Fruit fly (Drosophila melanogaster) whole organism, embryonic: ENCODE results near the gene eIF1.

Source experiments
- Atf3 ChIP-seq: fragments of 200-800 bp; sonication (Bioruptor generic); optimal IDR thresholded peaks from 3 replicates; lab custom pipeline; 2016; ENCODE audit warnings: missing biosample characterization, missing genetic modification characterization
- CG11398 ChIP-seq: fragments of 200-800 bp; sonication (Bioruptor generic); optimal IDR thresholded peaks from 2 replicates; lab custom pipeline; 2016; ENCODE audit warnings: missing biosample characterization, missing genetic modification characterization
- CG12219 ChIP-seq: fragments of 200-800 bp; sonication (Bioruptor generic); optimal IDR thresholded peaks from 3 replicates; lab custom pipeline; 2018; ENCODE audit warnings: missing biosample characterization, mild to moderate bottlenecking, missing genetic modification characterization
- CG15269 ChIP-seq: fragments of 200-800 bp; sonication (Bioruptor generic); optimal IDR thresholded peaks from 2 replicates; lab custom pipeline; 2018; ENCODE audit warnings: missing biosample characterization, mild to moderate bottlenecking, missing genetic modification characterization, moderate library complexity
- CG15514 ChIP-seq: fragments of 200-800 bp; sonication (Bioruptor generic); optimal IDR thresholded peaks from 3 replicates; lab custom pipeline; 2017; ENCODE audit warnings: missing biosample characterization, missing genetic modification characterization, mild to moderate bottlenecking, moderate library complexity, missing genetic modification reagents
- CG15696 ChIP-seq: fragments of 200-800 bp; sonication (Bioruptor generic); optimal IDR thresholded peaks from 2 replicates; lab custom pipeline; 2019; ENCODE audit warnings: missing biosample characterization, mild to moderate bottlenecking, missing genetic modification characterization, moderate library complexity
- CG1647 ChIP-seq: fragments of 200-800 bp; sonication (Bioruptor generic); optimal IDR thresholded peaks from 3 replicates; lab custom pipeline; 2016; ENCODE audit warnings: missing biosample characterization, missing genetic modification characterization
- CG16813 ChIP-seq: fragments of 200-800 bp; sonication (Bioruptor generic); IDR thresholded peaks from 3 replicates; pipeline ENCODE4 v1.3.6; 2022; ENCODE audit warnings: missing biosample characterization, missing genetic modification characterization; ENCODE audit not compliant: partially characterized antibody
- CG16863 ChIP-seq: fragments of 200-800 bp; sonication (Bioruptor generic); optimal IDR thresholded peaks from 3 replicates; lab custom pipeline; 2016; ENCODE audit warnings: missing biosample characterization, missing genetic modification characterization
- CG17912 ChIP-seq: fragments of 200-800 bp; sonication (Bioruptor generic); optimal IDR thresholded peaks from 2 replicates; lab custom pipeline; 2018; ENCODE audit warnings: missing biosample characterization, mild to moderate bottlenecking, missing genetic modification characterization
- CG18764 ChIP-seq: fragments of 200-800 bp; sonication (Bioruptor generic); optimal IDR thresholded peaks from 3 replicates; lab custom pipeline; 2016; ENCODE audit warnings: missing biosample characterization, missing genetic modification characterization
- CG2875 ChIP-seq: fragments of 200-800 bp; sonication (Bioruptor generic); optimal IDR thresholded peaks from 2 replicates; lab custom pipeline; 2017; ENCODE audit warnings: missing biosample characterization, mild to moderate bottlenecking, missing genetic modification characterization, missing genetic modification reagents
- CG30403 ChIP-seq: fragments of 200-800 bp; sonication (Bioruptor generic); optimal IDR thresholded peaks from 3 replicates; lab custom pipeline; 2016; ENCODE audit warnings: missing biosample characterization, missing genetic modification characterization
- CG3726 ChIP-seq: fragments of 200-800 bp; sonication (Bioruptor generic); IDR thresholded peaks from 3 replicates; pipeline ENCODE4, ENCODE4 v1.3.6; 2022; ENCODE audit warnings: missing biosample characterization, missing genetic modification characterization
- CG7987 ChIP-seq: fragments of 200-800 bp; sonication (Bioruptor generic); optimal IDR thresholded peaks from 2 replicates; lab custom pipeline; 2018; ENCODE audit warnings: missing biosample characterization, mild to moderate bottlenecking, missing genetic modification characterization, moderate library complexity
- CG8944 ChIP-seq: fragments of 200-800 bp; sonication (Bioruptor generic); optimal IDR thresholded peaks from 3 replicates; lab custom pipeline; 2016; ENCODE audit warnings: missing biosample characterization, missing genetic modification characterization
- CG9609 ChIP-seq: fragments of 200-800 bp; sonication (Bioruptor generic); optimal IDR thresholded peaks from 3 replicates; lab custom pipeline; 2016; ENCODE audit warnings: missing biosample characterization, missing genetic modification characterization
- CG9797 ChIP-seq: fragments of 200-800 bp; sonication (Bioruptor generic); optimal IDR thresholded peaks from 3 replicates; lab custom pipeline; 2018; ENCODE audit warnings: missing biosample characterization, mild to moderate bottlenecking, missing genetic modification characterization
- CHES-1-like ChIP-seq: fragments of 200-800 bp; sonication (Bioruptor generic); optimal IDR thresholded peaks from 2 replicates; lab custom pipeline; 2016; ENCODE audit warnings: missing biosample characterization, missing genetic modification characterization
- Camta ChIP-seq: fragments of 200-800 bp; sonication (Bioruptor generic); optimal IDR thresholded peaks from 2 replicates; lab custom pipeline; 2016; ENCODE audit warnings: missing biosample characterization, missing genetic modification characterization
- Chrac-16 ChIP-seq: fragments of 200-800 bp; sonication (Bioruptor generic); optimal IDR thresholded peaks from 3 replicates; lab custom pipeline; 2016; ENCODE audit warnings: missing biosample characterization, missing genetic modification characterization
- CoRest ChIP-seq: fragments of 200-800 bp; sonication (Bioruptor generic); optimal IDR thresholded peaks from 3 replicates; lab custom pipeline; 2018; ENCODE audit warnings: missing biosample characterization, mild to moderate bottlenecking, missing genetic modification characterization, moderate library complexity
- D19B ChIP-seq: fragments of 200-800 bp; sonication (Bioruptor generic); optimal IDR thresholded peaks from 2 replicates; lab custom pipeline; 2017; ENCODE audit warnings: missing biosample characterization, mild to moderate bottlenecking, missing genetic modification characterization
- Dip3 ChIP-seq: fragments of 200-800 bp; sonication (Bioruptor generic); optimal IDR thresholded peaks from 3 replicates; lab custom pipeline; 2016; ENCODE audit warnings: missing biosample characterization, missing genetic modification characterization
- E2f1 ChIP-seq: fragments of 200-800 bp; sonication (Bioruptor generic); IDR thresholded peaks from 2 replicates; pipeline ENCODE4 v1.3.6; 2022; ENCODE audit warnings: missing biosample characterization, missing genetic modification characterization
- Elba2 ChIP-seq: fragments of 200-800 bp; sonication (Bioruptor generic); optimal IDR thresholded peaks from 3 replicates; lab custom pipeline; 2016; ENCODE audit warnings: missing biosample characterization, missing genetic modification characterization
- Gsc ChIP-seq: fragments of 200-800 bp; sonication (Bioruptor generic); IDR thresholded peaks from 2 replicates; pipeline ENCODE4 v1.3.6; 2022; ENCODE audit warnings: missing biosample characterization, missing genetic modification characterization
- NFAT ChIP-seq: fragments of 200-800 bp; sonication (Bioruptor generic); IDR thresholded peaks from 2 replicates; pipeline ENCODE4 v1.3.6; 2022; ENCODE audit warnings: missing biosample characterization, missing genetic modification characterization
- NfI ChIP-seq: fragments of 200-800 bp; sonication (Bioruptor generic); optimal IDR thresholded peaks from 3 replicates; lab custom pipeline; 2018; ENCODE audit warnings: missing biosample characterization, mild to moderate bottlenecking, missing genetic modification characterization, moderate library complexity
- Opbp ChIP-seq: fragments of 200-800 bp; sonication (Bioruptor generic); IDR thresholded peaks from 3 replicates; pipeline ENCODE4 v1.3.6; 2022; ENCODE audit warnings: missing biosample characterization, missing genetic modification characterization; ENCODE audit not compliant: partially characterized antibody
- Poxn ChIP-seq: fragments of 200-800 bp; sonication (Bioruptor generic); IDR thresholded peaks from 2 replicates; pipeline ENCODE4 v1.3.6; 2022; ENCODE audit warnings: missing biosample characterization, missing genetic modification characterization
- Ravus ChIP-seq: fragments of 200-800 bp; sonication (Bioruptor generic); IDR thresholded peaks from 2 replicates; pipeline ENCODE4 v1.3.6; 2022; ENCODE audit warnings: missing biosample characterization, missing genetic modification characterization
- Vsx1 ChIP-seq: fragments of 200-800 bp; sonication (Bioruptor generic); optimal IDR thresholded peaks from 2 replicates; lab custom pipeline; 2017; ENCODE audit warnings: missing biosample characterization, mild to moderate bottlenecking, missing genetic modification characterization, missing genetic modification reagents
- ab ChIP-seq: fragments of 200-800 bp; sonication (Bioruptor generic); optimal IDR thresholded peaks from 2 replicates; lab custom pipeline; 2016; ENCODE audit warnings: missing biosample characterization, missing genetic modification characterization
- abd-A ChIP-seq: fragments of 200-800 bp; sonication (Bioruptor generic); optimal IDR thresholded peaks from 3 replicates; lab custom pipeline; 2019; ENCODE audit warnings: missing biosample characterization, mild to moderate bottlenecking, missing genetic modification characterization, moderate library complexity
- al ChIP-seq: fragments of 200-800 bp; sonication (Bioruptor generic); IDR thresholded peaks from 2 replicates; pipeline ENCODE4 v1.3.6; 2022; ENCODE audit warnings: missing biosample characterization, missing genetic modification characterization
- ato ChIP-seq: fragments of 200-800 bp; sonication (Bioruptor generic); IDR thresholded peaks from 2 replicates; pipeline ENCODE4 v1.3.6; 2022; ENCODE audit warnings: missing biosample characterization, missing genetic modification characterization; ENCODE audit not compliant: partially characterized antibody
- crc ChIP-seq: fragments of 200-800 bp; sonication (Bioruptor generic); optimal IDR thresholded peaks from 2 replicates; lab custom pipeline; 2016; ENCODE audit warnings: missing biosample characterization, missing genetic modification characterization
- hbn ChIP-seq: fragments of 200-800 bp; sonication (Bioruptor generic); IDR thresholded peaks from 2 replicates; pipeline ENCODE4 v1.3.6; 2022; ENCODE audit warnings: missing biosample characterization, missing genetic modification characterization; ENCODE audit not compliant: partially characterized antibody
- her ChIP-seq: fragments of 200-800 bp; sonication (Bioruptor generic); optimal IDR thresholded peaks from 2 replicates; lab custom pipeline; 2016; ENCODE audit warnings: missing biosample characterization, missing genetic modification characterization
- jing ChIP-seq: fragments of 200-800 bp; sonication (Bioruptor generic); optimal IDR thresholded peaks from 2 replicates; lab custom pipeline; 2018; ENCODE audit warnings: missing biosample characterization, mild to moderate bottlenecking, missing genetic modification characterization
- kah ChIP-seq: fragments of 200-800 bp; sonication (Bioruptor generic); optimal IDR thresholded peaks from 2 replicates; lab custom pipeline; 2018; ENCODE audit warnings: missing biosample characterization, mild to moderate bottlenecking, missing genetic modification characterization
- rib ChIP-seq: fragments of 200-800 bp; sonication (Bioruptor generic); IDR thresholded peaks from 2 replicates; pipeline ENCODE4 v1.3.6; 2022; ENCODE audit warnings: missing biosample characterization, missing genetic modification characterization
- seq ChIP-seq: fragments of 200-800 bp; sonication (Bioruptor generic); IDR thresholded peaks from 2 replicates; pipeline ENCODE4 v1.3.6; 2022; ENCODE audit warnings: missing biosample characterization, missing genetic modification characterization
- shn ChIP-seq: fragments of 200-800 bp; sonication (Bioruptor generic); optimal IDR thresholded peaks from 3 replicates; lab custom pipeline; 2016; ENCODE audit warnings: missing biosample characterization, missing genetic modification characterization
- sim ChIP-seq: fragments of 200-800 bp; sonication (Bioruptor generic); IDR thresholded peaks from 2 replicates; pipeline ENCODE4 v1.3.6; 2022; ENCODE audit warnings: missing biosample characterization, missing genetic modification characterization
- sima ChIP-seq: fragments of 200-800 bp; sonication (Bioruptor generic); optimal IDR thresholded peaks from 2 replicates; lab custom pipeline; 2016; ENCODE audit warnings: missing biosample characterization, missing genetic modification characterization
- tap ChIP-seq: fragments of 200-800 bp; optimal IDR thresholded peaks from 3 replicates; lab custom pipeline; 2019; ENCODE audit warnings: missing biosample characterization, mild to moderate bottlenecking, missing genetic modification characterization, moderate library complexity
- vvl ChIP-seq: fragments of 200-800 bp; sonication (Bioruptor generic); IDR thresholded peaks from 2 replicates; pipeline ENCODE4 v1.3.6; 2022; ENCODE audit warnings: missing biosample characterization, missing genetic modification characterization

The eIF1 gene

DNA sequence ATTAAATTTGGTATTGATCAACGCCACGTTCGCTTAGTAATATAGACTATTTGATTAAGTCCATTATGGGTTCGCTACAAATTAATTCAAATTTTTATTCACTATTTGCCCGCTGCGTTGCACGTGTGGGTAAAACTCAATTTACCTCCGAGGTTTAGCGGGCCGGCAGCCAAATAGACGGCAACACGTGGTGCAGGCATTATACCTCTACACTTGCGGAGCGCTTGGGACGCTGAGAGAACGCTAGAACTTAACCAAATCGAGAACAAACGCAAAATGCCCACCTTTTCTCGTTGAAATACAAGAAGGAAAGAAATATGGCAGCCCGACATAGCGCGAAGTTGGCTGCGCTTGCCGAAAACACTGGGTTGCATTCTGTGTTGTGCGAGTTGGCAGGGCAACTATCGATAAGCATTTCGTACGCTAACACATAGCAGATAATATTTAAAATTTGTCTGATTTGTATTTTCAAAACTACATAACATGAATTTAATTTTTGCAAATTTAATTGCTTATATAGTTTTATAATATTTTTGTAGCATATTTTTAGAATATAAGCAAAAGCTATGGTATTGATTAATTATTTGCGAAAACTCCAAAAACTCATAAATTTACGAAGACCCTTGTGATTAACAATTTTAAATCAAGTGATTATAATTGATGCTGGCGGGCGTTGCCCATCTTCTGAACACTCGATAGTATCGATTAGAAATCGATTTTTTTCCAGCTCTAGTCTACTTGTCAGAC, at the start of gene eIF1, which contains the start of gene RpL28 (continued):
- peak; percentile 64 for TF ChIP-seq hbn (GFP tag; lab: Robert Waterston, UW)
- peak; percentile 88 for TF ChIP-seq CG18764 (GFP tag; lab: Kevin White, UChicago)
- peak; percentile 92 for TF ChIP-seq shn (GFP tag; lab: Kevin White, UChicago)
- peak; percentile 56 for TF ChIP-seq CG15269 (tag; lab: Kevin White, UChicago)
- peak; percentile 33 for TF ChIP-seq tap (tag; lab: Kevin White, UChicago)
- TF ChIP-seq CG30403 (GFP tag; lab: Kevin White, UChicago): peak; percentile 92
- no peak for TF ChIP-seq jing (GFP tag; lab: Kevin White, UChicago)
- peak; percentile 46 for TF ChIP-seq sima (GFP tag; lab: Kevin White, UChicago)
- TF ChIP-seq CG9797: peak; percentile 71
- TF ChIP-seq ab (GFP tag; lab: Kevin White, UChicago): peak; percentile 69
- TF ChIP-seq CG3726 (GFP tag; lab: Robert Waterston, UW): peak; percentile 83; the same call in 2 of the 3 replicates
- TF ChIP-seq CG1647: peak; percentile 91
- peak; percentile 91 for TF ChIP-seq CHES-1-like (GFP tag; lab: Kevin White, UChicago)
- no peak; the same call in 1 of the 2 replicates for TF ChIP-seq Ravus (GFP tag; lab: Robert Waterston, UW)
- peak; percentile 91 for TF ChIP-seq CG17912 (GFP tag; lab: Kevin White, UChicago)
- no peak; the same call in none of the 2 replicates for TF ChIP-seq ato (GFP tag; lab: Robert Waterston, UW)
- peak; percentile 85 for TF ChIP-seq her (GFP tag; lab: Kevin White, UChicago)
- peak; percentile 89 for TF ChIP-seq CG9609
- peak; percentile 92 for TF ChIP-seq CG11398 (GFP tag; lab: Kevin White, UChicago)
- no peak for TF ChIP-seq Gsc (GFP tag; lab: Robert Waterston, UW)
- TF ChIP-seq vvl (GFP tag; lab: Robert Waterston, UW): peak; percentile 91
- TF ChIP-seq seq (GFP tag; lab: Robert Waterston, UW): peak; percentile 61; the same call in 1 of the 2 replicates
- peak; percentile 85 for TF ChIP-seq sim
- TF ChIP-seq Poxn: peak; percentile 56; the same call in 1 of the 2 replicates
- peak; percentile 98 for TF ChIP-seq CG7987 (GFP tag; lab: Kevin White, UChicago)
- peak; percentile 88 for TF ChIP-seq CoRest (tag; lab: Kevin White, UChicago)
- peak; percentile 91 for TF ChIP-seq Dip3 (GFP tag; lab: Kevin White, UChicago)
- TF ChIP-seq CG2875 (GFP tag; lab: Kevin White, UChicago): peak; percentile 88
- TF ChIP-seq al (GFP tag; lab: Robert Waterston, UW): peak; percentile 67
- peak; percentile 95 for TF ChIP-seq NFAT (GFP tag; lab: Robert Waterston, UW)
- peak; percentile 99 for TF ChIP-seq Opbp (GFP tag; lab: Robert Waterston, UW)
- TF ChIP-seq Vsx1 (GFP tag; lab: Kevin White, UChicago): peak; percentile 92
- TF ChIP-seq CG16813: peak; percentile 85
- TF ChIP-seq Atf3 (GFP tag; lab: Kevin White, UChicago): peak; percentile 90
- peak; percentile 83 for TF ChIP-seq CG16863 (GFP tag; lab: Kevin White, UChicago)
- 0 out of 2 replicates have a peak, but pooled peaks have one; percentile 28 for TF ChIP-seq rib (GFP tag; lab: Robert Waterston, UW)
- TF ChIP-seq Chrac-16 (GFP tag; lab: Kevin White, UChicago): peak; percentile 80
- TF ChIP-seq CG15696 (tag; lab: Kevin White, UChicago): peak; percentile 62
- peak; percentile 83 for TF ChIP-seq D19B (GFP tag; lab: Kevin White, UChicago)
- TF ChIP-seq abd-A (tag; lab: Kevin White, UChicago): no peak
- peak; percentile 81 for TF ChIP-seq CG8944 (GFP tag; lab: Kevin White, UChicago)
- peak; percentile 91 for TF ChIP-seq Camta
- peak; percentile 89 for TF ChIP-seq crc
- TF ChIP-seq NfI (GFP tag; lab: Kevin White, UChicago): peak; percentile 98
- TF ChIP-seq CG12219 (GFP tag; lab: Kevin White, UChicago): peak; percentile 87
- TF ChIP-seq kah (GFP tag; lab: Kevin White, UChicago): peak; percentile 88
- peak; percentile 62 for TF ChIP-seq Elba2 (GFP tag; lab: Kevin White, UChicago)
- TF ChIP-seq E2f1 (GFP tag; lab: Robert Waterston, UW): peak; percentile 70
- peak; percentile 92 for TF ChIP-seq CG15514 (GFP tag; lab: Kevin White, UChicago)
